Fruit fly (Drosophila melanogaster): ENCODE measurements around the gene trh.

The trh gene

dm6 chr3L:324486-324885 is 67.9 kb downstream of the trh start, which contains the start of gene CG32344:
TSS of gene CG32344 (minus strand) at chr3L:324720.
- no peak for TF ChIP-seq CG17801 (GFP tag; optimal IDR thresholded peaks at IDR 0.05; ENCODE audit: partially characterized antibody)

- TF ChIP-seq CG17801 (GFP tag; optimal IDR thresholded peaks at IDR 0.05; ENCODE audit: partially characterized antibody) = no peak
These were observed 70.9 kb downstream of the trh start for dm6 chr3L:321495-321894.

DNA sequence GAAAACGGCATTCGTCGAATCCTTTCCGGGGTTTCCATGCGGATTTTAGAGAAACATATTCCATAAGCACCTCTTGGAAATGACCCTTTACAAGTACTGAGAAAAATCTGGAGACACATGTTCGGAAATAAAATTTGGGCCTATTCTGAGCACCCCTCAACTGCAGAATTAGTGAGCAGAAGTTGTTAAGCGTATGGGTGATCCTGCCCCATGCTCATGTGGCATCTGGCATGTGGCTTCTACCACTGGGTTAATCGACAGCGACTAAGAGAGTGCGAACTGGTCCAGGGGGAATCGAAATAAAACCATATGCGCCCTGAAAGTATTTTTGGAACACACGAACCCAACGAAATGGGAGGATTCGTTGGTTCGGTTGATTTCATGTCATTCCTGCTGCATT is 71.6 kb downstream of the trh start:
- no peak for TF ChIP-seq CG17801 (GFP tag; optimal IDR thresholded peaks at IDR 0.05; ENCODE audit: partially characterized antibody)

- TF ChIP-seq CG17801 (GFP tag; optimal IDR thresholded peaks at IDR 0.05; ENCODE audit: partially characterized antibody) = no peak
These were observed 72.5 kb downstream of the trh start for dm6 chr3L:320010-320337.

dm6 chr3L:319145-320009 is 73.1 kb downstream of the trh start, which contains the start of gene fwd:
TSS of gene fwd (minus strand) at chr3L:319884.
- TF ChIP-seq CG17801 (GFP tag; optimal IDR thresholded peaks at IDR 0.05; ENCODE audit: partially characterized antibody) = peak; percentile 70

DNA sequence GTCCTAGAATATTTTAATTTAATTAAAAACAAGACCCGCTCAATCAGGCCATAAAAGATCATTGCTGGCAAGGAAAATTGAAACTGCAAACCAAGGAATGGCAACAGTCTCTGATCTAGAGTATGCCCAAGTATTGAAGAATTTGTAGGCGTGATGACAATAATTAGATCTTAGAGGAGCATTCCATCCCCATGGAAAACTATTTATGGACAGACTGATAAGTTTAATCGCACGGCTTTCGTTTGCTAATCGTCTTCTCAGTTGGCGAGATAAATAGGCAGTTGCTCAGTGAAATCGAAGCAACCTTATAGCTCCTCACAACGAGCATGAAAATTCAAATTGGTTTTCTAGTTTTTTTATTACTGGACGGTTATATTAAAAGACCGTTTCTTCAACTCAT is 75.6 kb downstream of the trh start, which contains the start of gene ddbt:
TSS of gene ddbt (plus strand) at position 301 of the 400 bp plus-strand sequence.
- TF ChIP-seq CG17801 (GFP tag; optimal IDR thresholded peaks at IDR 0.05; ENCODE audit: partially characterized antibody) = no peak
